Worm (Caenorhabditis elegans) whole organism, young adult: ENCODE measurements around the gene C47D12.4.
A peak's percentile ranks its signal among the peaks of the same experiment; 100 is the strongest.

ENCODE experiments used
- C17E4.6 ChIP-seq: fragments of 200-800 bp; sonication (Bioruptor generic); IDR thresholded peaks from 2 replicates; pipeline ENCODE4 v1.3.6; 2022; ENCODE audit warnings: missing genetic modification reagents, missing genetic modification characterization, missing compliant biosample characterization
- D2030.7 ChIP-seq: fragments of 200-800 bp; sonication (Bioruptor generic); IDR thresholded peaks from 2 replicates; pipeline ENCODE4 v1.3.6; 2022; ENCODE audit warnings: missing genetic modification reagents, missing genetic modification characterization, missing compliant biosample characterization
- F23B12.7 ChIP-seq: sonication (generic microtip); optimal IDR thresholded peaks from 2 replicates; lab custom pipeline; 2017; ENCODE audit warnings: missing genetic modification characterization, mild to moderate bottlenecking, missing compliant biosample characterization, antibody characterized with exemption, moderate library complexity; ENCODE audit not compliant: insufficient read depth
- F33H1.4 ChIP-seq: fragments of 200-800 bp; sonication (Bioruptor generic); IDR thresholded peaks from 2 replicates; pipeline ENCODE4 v1.3.6; 2022; ENCODE audit warnings: missing genetic modification reagents, missing genetic modification characterization, missing compliant biosample characterization
- F39B2.1 ChIP-seq: fragments of 200-800 bp; sonication (Bioruptor generic); IDR thresholded peaks from 2 replicates; pipeline ENCODE4 v1.3.6; 2022; ENCODE audit warnings: missing genetic modification reagents, missing genetic modification characterization, missing compliant biosample characterization
- T26A5.8 ChIP-seq: sonication (generic microtip); optimal IDR thresholded peaks from 2 replicates; lab custom pipeline; 2016; ENCODE audit warnings: missing genetic modification characterization, missing compliant biosample characterization
- Y56A3A.18 ChIP-seq: fragments of 200-800 bp; sonication (Bioruptor generic); IDR thresholded peaks from 2 replicates; pipeline ENCODE4 v1.3.6; 2022; ENCODE audit warnings: missing genetic modification reagents, missing genetic modification characterization, missing compliant biosample characterization
- ZK185.1 ChIP-seq: sonication (generic microtip); optimal IDR thresholded peaks from 2 replicates; lab custom pipeline; 2016; ENCODE audit warnings: mild to moderate bottlenecking, missing genetic modification characterization, missing compliant biosample characterization; ENCODE audit not compliant: poor library complexity, severe bottlenecking
- aptf-2 ChIP-seq: fragments of 200-800 bp; sonication (Bioruptor generic); conservative IDR thresholded peaks from 2 replicates; pipeline ENCODE4 v1.3.6; 2022; ENCODE audit warnings: missing genetic modification reagents, missing genetic modification characterization, missing compliant biosample characterization
- athp-1 ChIP-seq: sonication (generic microtip); optimal IDR thresholded peaks from 2 replicates; lab custom pipeline; 2017; ENCODE audit warnings: mild to moderate bottlenecking, missing genetic modification characterization, missing compliant biosample characterization
- attf-3 ChIP-seq: fragments of 200-800 bp; sonication (Bioruptor generic); conservative IDR thresholded peaks from 2 replicates; pipeline ENCODE4 v1.3.6; 2022; ENCODE audit warnings: missing genetic modification reagents, missing genetic modification characterization, missing compliant biosample characterization
- attf-6 ChIP-seq: fragments of 200-800 bp; sonication (Bioruptor generic); IDR thresholded peaks from 2 replicates; pipeline ENCODE4 v1.3.6; 2022; ENCODE audit warnings: missing genetic modification reagents, missing genetic modification characterization, missing compliant biosample characterization
- ceh-58 ChIP-seq: fragments of 200-800 bp; sonication (Bioruptor generic); IDR thresholded peaks from 2 replicates; pipeline ENCODE4 v1.3.6; 2022; ENCODE audit warnings: missing genetic modification characterization, missing compliant biosample characterization
- ceh-79 ChIP-seq: sonication (generic microtip); optimal IDR thresholded peaks from 2 replicates; lab custom pipeline; 2017; ENCODE audit warnings: mild to moderate bottlenecking, missing genetic modification characterization, missing compliant biosample characterization
- dpl-1 ChIP-seq: fragments of 150-350 bp; optimal IDR thresholded peaks from 2 replicates; lab custom pipeline; 2014; ENCODE audit warnings: missing biosample characterization, missing genetic modification reagents, missing genetic modification characterization
- egl-44 ChIP-seq: fragments of 200-800 bp; sonication (Bioruptor generic); IDR thresholded peaks from 2 replicates; pipeline ENCODE4 v1.3.6; 2022; ENCODE audit warnings: missing genetic modification reagents, missing genetic modification characterization, missing compliant biosample characterization
- ekl-4 ChIP-seq: fragments of 200-800 bp; sonication (Bioruptor generic); IDR thresholded peaks from 2 replicates; pipeline ENCODE4 v1.3.6; 2022; ENCODE audit warnings: missing genetic modification reagents, missing genetic modification characterization, missing compliant biosample characterization
- fkh-3 ChIP-seq: sonication (generic microtip); optimal IDR thresholded peaks from 2 replicates; lab custom pipeline; 2016; ENCODE audit warnings: mild to moderate bottlenecking, missing genetic modification characterization, missing compliant biosample characterization
- hmg-1.2 ChIP-seq: fragments of 200-800 bp; sonication (Bioruptor generic); IDR thresholded peaks from 2 replicates; pipeline ENCODE4 v1.3.6; 2022; ENCODE audit warnings: missing genetic modification reagents, missing genetic modification characterization, missing compliant biosample characterization
- hrde-1 ChIP-seq: sonication (generic microtip); optimal IDR thresholded peaks from 2 replicates; lab custom pipeline; 2016; ENCODE audit warnings: missing genetic modification characterization, mild to moderate bottlenecking, missing compliant biosample characterization, moderate library complexity, missing genotype, missing genetic modification reagents, borderline replicate concordance
- lag-1 ChIP-seq: fragments of 200-800 bp; sonication (Bioruptor generic); IDR thresholded peaks from 2 replicates; pipeline ENCODE4 v1.3.6; 2022; ENCODE audit warnings: missing genetic modification reagents, missing genetic modification characterization, missing compliant biosample characterization
- let-607 ChIP-seq, 2 experiments: fragments of 200-800 bp in 1 of 2; sonication (Bioruptor generic) in 1 of 2; sonication (generic microtip) in 1 of 2; optimal IDR thresholded peaks; 2 replicates each; lab custom pipeline; 2016 to 2018; ENCODE audit warnings: mild to moderate bottlenecking in 2 of 2, missing compliant biosample characterization in 2 of 2, missing genetic modification characterization in 2 of 2, moderate library complexity in 2 of 2, missing genotype in 1 of 2
- lin-35 ChIP-seq, 3 experiments: fragments of 150-350 bp in 2 of 3; sonication (generic microtip) in 1 of 3; optimal IDR thresholded peaks; 2 replicates each; lab custom pipeline; 2014 to 2018; ENCODE audit warnings: missing biosample characterization in 3 of 3, missing genetic modification characterization in 3 of 3, missing genetic modification reagents in 3 of 3
- lin-40 ChIP-seq: sonication (generic microtip); optimal IDR thresholded peaks from 2 replicates; lab custom pipeline; 2016; ENCODE audit warnings: missing genetic modification characterization, mild to moderate bottlenecking, missing compliant biosample characterization, missing genotype, missing genetic modification reagents
- madf-3 ChIP-seq: fragments of 200-800 bp; sonication (Bioruptor generic); IDR thresholded peaks from 2 replicates; pipeline ENCODE4 v1.3.6; 2022; ENCODE audit warnings: missing genetic modification reagents, missing genetic modification characterization, missing compliant biosample characterization
- madf-6 ChIP-seq: fragments of 200-800 bp; sonication (Bioruptor generic); IDR thresholded peaks from 2 replicates; pipeline ENCODE4 v1.3.6; 2022; ENCODE audit warnings: missing genetic modification reagents, missing genetic modification characterization, missing compliant biosample characterization
- mcd-1 ChIP-seq: fragments of 200-800 bp; sonication (Bioruptor generic); IDR thresholded peaks from 2 replicates; pipeline ENCODE4 v1.3.6; 2022; ENCODE audit warnings: missing genetic modification reagents, missing genetic modification characterization, missing compliant biosample characterization
- nfyb-1 ChIP-seq: fragments of 200-800 bp; sonication (Bioruptor generic); IDR thresholded peaks from 2 replicates; pipeline ENCODE4 v1.3.6; 2022; ENCODE audit warnings: missing genetic modification reagents, missing genetic modification characterization, missing compliant biosample characterization
- pha-4 ChIP-seq: fragments of 150-350 bp; sonication (generic microtip); optimal IDR thresholded peaks from 2 replicates; lab custom pipeline; 2014; ENCODE audit warnings: missing biosample characterization, missing genetic modification reagents, missing genetic modification characterization
- rec-8 ChIP-seq, 2 experiments: sonication (generic microtip); optimal IDR thresholded peaks; 2 replicates each; lab custom pipeline; 2016; ENCODE audit warnings: mild to moderate bottlenecking in 2 of 2, missing genetic modification characterization in 2 of 2, missing genetic modification reagents in 2 of 2, missing genotype in 2 of 2, missing biosample characterization in 1 of 2, missing compliant biosample characterization in 1 of 2, moderate library complexity in 1 of 2
- snpc-4 ChIP-seq, 5 experiments: fragments of 150-350 bp in 1 of 5; sonication (generic microtip) in 4 of 5; optimal IDR thresholded peaks; 2 replicates each; lab custom pipeline; 2014 to 2018; ENCODE audit warnings: missing genetic modification characterization in 5 of 5, missing biosample characterization in 3 of 5, antibody characterized with exemption in 2 of 5, mild to moderate bottlenecking in 2 of 5, missing compliant biosample characterization in 2 of 5, missing genotype in 2 of 5, moderate library complexity in 2 of 5, missing genetic modification reagents in 1 of 5
- somi-1 ChIP-seq: fragments of 200-800 bp; sonication (Bioruptor generic); optimal IDR thresholded peaks from 2 replicates; lab custom pipeline; 2018; ENCODE audit warnings: mild to moderate bottlenecking, missing genetic modification characterization, missing compliant biosample characterization
- tbp1 ChIP-seq: fragments of 200-800 bp; sonication (Bioruptor generic); optimal IDR thresholded peaks from 2 replicates; lab custom pipeline; 2018; ENCODE audit warnings: mild to moderate bottlenecking, missing genetic modification characterization, missing compliant biosample characterization
- tbx-9 ChIP-seq: sonication (generic microtip); optimal IDR thresholded peaks from 2 replicates; lab custom pipeline; 2016; ENCODE audit warnings: borderline replicate concordance, missing genetic modification characterization, inconsistent platforms, missing compliant biosample characterization
- xnd-1 ChIP-seq: sonication (generic microtip); optimal IDR thresholded peaks from 2 replicates; lab custom pipeline; 2016; ENCODE audit warnings: missing genotype, missing genetic modification reagents, missing genetic modification characterization, missing compliant biosample characterization
- zfh-2 ChIP-seq: fragments of 200-800 bp; sonication (Bioruptor generic); conservative IDR thresholded peaks from 2 replicates; pipeline ENCODE4 v1.3.6; 2022; ENCODE audit warnings: missing genetic modification reagents, missing genetic modification characterization, missing compliant biosample characterization
- ztf-18 ChIP-seq: sonication (generic microtip); optimal IDR thresholded peaks from 2 replicates; lab custom pipeline; 2016; ENCODE audit warnings: missing genotype, mild to moderate bottlenecking, missing genetic modification characterization, missing compliant biosample characterization
- ztf-22 ChIP-seq: fragments of 200-800 bp; sonication (Bioruptor generic); optimal IDR thresholded peaks from 2 replicates; lab custom pipeline; 2018; ENCODE audit warnings: mild to moderate bottlenecking, missing genetic modification characterization, moderate library complexity, missing compliant biosample characterization
- ztf-6 ChIP-seq: fragments of 200-800 bp; sonication (Bioruptor generic); IDR thresholded peaks from 2 replicates; pipeline ENCODE4 v1.3.6; 2022; ENCODE audit warnings: missing genetic modification reagents, missing genetic modification characterization, missing compliant biosample characterization

C47D12.4 gene

DNA sequence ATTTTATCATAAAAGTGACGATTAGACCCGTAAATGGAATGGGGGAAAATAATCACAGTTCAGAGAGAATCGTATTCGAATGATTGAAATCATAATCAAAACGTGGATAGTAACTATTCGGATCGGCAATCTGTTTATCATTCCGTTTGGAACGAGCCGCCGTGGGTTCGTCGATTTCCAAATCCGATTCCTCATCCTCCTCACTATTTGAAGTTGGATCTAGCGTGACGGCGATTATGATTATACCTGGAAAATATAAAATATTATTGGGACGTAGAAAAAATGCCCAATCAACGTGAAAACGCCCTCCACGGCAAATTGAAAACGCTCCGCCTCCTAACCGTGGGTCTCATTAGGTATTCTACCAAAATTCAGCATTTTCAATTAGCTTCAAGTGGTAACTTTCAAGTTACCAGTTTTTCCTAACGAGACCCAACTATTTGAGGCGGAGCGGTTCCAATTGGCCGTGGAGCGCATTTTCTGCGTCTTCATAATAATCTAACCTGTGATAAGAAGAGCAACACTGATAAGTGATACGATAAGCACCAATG lies 49.7 kb downstream of the C47D12.4 start (continued):
- TF ChIP-seq snpc-4 (GFP tag; optimal IDR thresholded peaks at IDR 0.05; lab: Kevin White, UChicago) (no peak), snpc-4 (tag; optimal IDR thresholded peaks at IDR 0.05; lab: Kevin White, UChicago) (peak in 1 of 4 experiments; percentile 13), aptf-2 (GFP tag; lab: Robert Waterston, UW) (no peak), ZK185.1 (tag; lab: Kevin White, UChicago) (peak; percentile 59), somi-1 (no peak), tbx-9 (tag; lab: Kevin White, UChicago) (no peak), lin-35 (GFP tag; optimal IDR thresholded peaks at IDR 0.05; lab: Kevin White, UChicago) (peak in 1 of 3 experiments; percentile 40), F33H1.4 (GFP tag; lab: Robert Waterston, UW) (no peak), madf-3 (GFP tag; lab: Robert Waterston, UW) (0 out of 2 replicates have a peak, but pooled peaks have one; percentile 15), C17E4.6 (GFP tag; lab: Robert Waterston, UW) (0 out of 2 replicates have a peak, but pooled peaks have one; percentile 6), T26A5.8 (tag; lab: Kevin White, UChicago) (peak; percentile 26), F39B2.1 (GFP tag; lab: Robert Waterston, UW) (no peak), nfyb-1 (peak; percentile 72), zfh-2 (GFP tag; lab: Robert Waterston, UW) (0 out of 2 replicates have a peak, but pooled peaks have one; percentile 23), Y56A3A.18 (GFP tag; lab: Robert Waterston, UW) (peak; percentile 61; the same call in 1 of the 2 replicates), ztf-6 (GFP tag; lab: Robert Waterston, UW) (no peak), ztf-22 (GFP tag; lab: Kevin White, UChicago) (no peak), hmg-1.2 (peak; percentile 15; the same call in 1 of the 2 replicates), pha-4 (tag; lab: Kevin White, UChicago) (no peak), madf-6 (GFP tag; lab: Robert Waterston, UW) (peak; percentile 20), ceh-58 (GFP tag; lab: Robert Waterston, UW) (no peak), athp-1 (peak; percentile 42), tbp1 (GFP tag; lab: Kevin White, UChicago) (no peak), let-607 (tag; optimal IDR thresholded peaks at IDR 0.05; lab: Kevin White, UChicago) (peak in 1 of 2 experiments; percentile 9), rec-8 (tag; optimal IDR thresholded peaks at IDR 0.05; lab: Kevin White, UChicago) (no peak), ztf-18 (tag; lab: Kevin White, UChicago) (peak; percentile 27), dpl-1 (GFP tag; lab: Kevin White, UChicago) (no peak), mcd-1 (GFP tag; lab: Robert Waterston, UW) (peak; percentile 66), attf-6 (GFP tag; lab: Robert Waterston, UW) (no peak), xnd-1 (tag; lab: Kevin White, UChicago) (no peak), attf-3 (GFP tag; lab: Robert Waterston, UW) (no peak), lin-40 (peak; percentile 63), lag-1 (GFP tag; lab: Robert Waterston, UW) (no peak), F23B12.7 (no peak), fkh-3 (tag; lab: Kevin White, UChicago) (peak; percentile 39), D2030.7 (no peak), hrde-1 (tag; lab: Kevin White, UChicago) (no peak), ekl-4 (GFP tag; lab: Robert Waterston, UW) (peak; percentile 50; the same call in 1 of the 2 replicates), egl-44 (GFP tag; lab: Robert Waterston, UW) (no peak), ceh-79 (no peak)
